Fruit fly (Drosophila melanogaster) whole organism, pupa: ENCODE data around the gene CG45101.
A peak's percentile ranks its signal among the peaks of the same experiment; 100 is the strongest.

Source experiments
- CG12605 ChIP-seq: fragments of 200-800 bp; sonication (Bioruptor generic); IDR thresholded peaks from 2 replicates; pipeline ENCODE4 v1.3.6; 2022; ENCODE audit warnings: missing biosample characterization, missing genetic modification characterization
- gl ChIP-seq: fragments of 200-800 bp; sonication (Bioruptor generic); optimal IDR thresholded peaks from 2 replicates; lab custom pipeline; 2018; ENCODE audit warnings: missing biosample characterization, mild to moderate bottlenecking, missing genetic modification characterization

dm6 chr3L:11113198-11114197 is 48.7 kb downstream of the CG45101 start, which contains the start of gene Sod1:
- peak; percentile 63 for TF ChIP-seq CG12605 (GFP tag; lab: Robert Waterston, UW)
- peak; percentile 76 for TF ChIP-seq gl (tag; lab: Kevin White, UChicago)
